Worm (Caenorhabditis elegans): ENCODE measurements around the gene ugt-5.
A peak's percentile ranks its signal among the peaks of the same experiment; 100 is the strongest.

ugt-5 gene

DNA sequence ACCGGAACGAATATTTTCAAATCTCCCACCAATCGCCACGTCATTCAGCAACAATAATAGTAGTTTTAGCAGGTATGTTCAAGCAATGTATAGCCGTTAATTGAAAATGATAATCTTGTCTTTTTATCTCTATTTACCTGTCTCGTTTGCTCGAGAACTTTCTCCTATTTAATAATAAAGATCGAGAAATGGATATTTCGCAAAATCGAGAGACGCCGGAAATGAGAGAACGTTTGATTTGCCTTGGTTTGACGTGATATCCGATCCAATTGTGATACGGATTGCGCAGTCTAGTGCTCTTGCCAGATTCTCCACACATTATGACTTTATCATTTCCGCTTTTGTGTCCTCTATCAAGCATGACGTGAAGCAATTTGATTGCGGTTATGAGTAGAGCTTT lies 18.9 kb downstream of the ugt-5 start:
- no peak for TF ChIP-seq hlh-15 (tag; optimal IDR thresholded peaks at IDR 0.05)
- TF ChIP-seq F13H6.1 (tag; optimal IDR thresholded peaks at IDR 0.05): no peak
- TF ChIP-seq hlh-6 (tag; optimal IDR thresholded peaks at IDR 0.05): no peak
- no peak for TF ChIP-seq pqm-1 (tag; optimal IDR thresholded peaks at IDR 0.05)
- TF ChIP-seq sox-4 (tag; optimal IDR thresholded peaks at IDR 0.05): no peak
- no peak for TF ChIP-seq ceh-22 (tag; optimal IDR thresholded peaks at IDR 0.05)
- TF ChIP-seq pros-1 (tag; optimal IDR thresholded peaks at IDR 0.05): no peak
- no peak for TF ChIP-seq mec-3 (tag; optimal IDR thresholded peaks at IDR 0.05; ENCODE audit: borderline replicate concordance)
- TF ChIP-seq fkh-6 (tag; optimal IDR thresholded peaks at IDR 0.05): no peak
- TF ChIP-seq C38D4.7 (GFP tag; optimal IDR thresholded peaks at IDR 0.05): no peak
- TF ChIP-seq ahr-1 (tag; optimal IDR thresholded peaks at IDR 0.05): no peak
- no peak for TF ChIP-seq odd-2 (tag; optimal IDR thresholded peaks at IDR 0.05)
- TF ChIP-seq T23F11.4 (GFP tag; optimal IDR thresholded peaks at IDR 0.05): no peak
- TF ChIP-seq syd-9 (tag; optimal IDR thresholded peaks at IDR 0.05): no peak
- TF ChIP-seq Y22D7AL.16 (tag; optimal IDR thresholded peaks at IDR 0.05): no peak

- TF ChIP-seq pros-1 (tag; optimal IDR thresholded peaks at IDR 0.05): no peak
- no peak for TF ChIP-seq hlh-6 (tag; optimal IDR thresholded peaks at IDR 0.05)
- no peak for TF ChIP-seq fkh-10 (GFP tag; optimal IDR thresholded peaks at IDR 0.05)
- no peak for TF ChIP-seq C08G9.2 (tag; optimal IDR thresholded peaks at IDR 0.05)
- TF ChIP-seq nfya-1 (tag; optimal IDR thresholded peaks at IDR 0.05): no peak
- TF ChIP-seq ceh-9 (tag; optimal IDR thresholded peaks at IDR 0.05): no peak
- TF ChIP-seq pha-2 (tag; optimal IDR thresholded peaks at IDR 0.05): no peak
Measured at ce11 chrV:12773222-12773621, 19.5 kb downstream of the ugt-5 start, which contains the start of gene ZC455.1. ZC455.1 (plus strand) TSS chrV:12773522.

DNA sequence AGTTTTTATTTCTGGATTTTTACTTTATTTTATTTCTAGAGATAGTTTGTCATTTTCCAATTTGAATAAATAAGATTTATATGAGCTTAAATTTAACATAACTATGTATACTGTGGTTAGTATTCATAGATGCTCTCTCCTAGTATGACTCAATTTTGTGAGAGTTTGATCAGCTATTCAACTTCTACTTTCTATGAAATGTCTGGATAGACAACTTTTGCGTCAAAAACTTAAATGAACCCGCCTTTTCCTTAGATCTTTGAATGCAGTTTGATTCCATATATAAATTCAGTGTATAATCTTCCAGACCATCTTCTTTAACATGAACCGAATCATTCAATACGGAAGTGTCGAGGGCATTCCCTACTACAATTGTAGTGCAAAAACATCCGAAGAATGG lies 23.8 kb downstream of the ugt-5 start, which contains the start of gene srt-43:
Gene srt-43 (plus strand): TSS at position 301 of the 400 bp plus-strand sequence.
- no peak for TF ChIP-seq npax-4 (tag; optimal IDR thresholded peaks at IDR 0.05)
- TF ChIP-seq eyg-1 (tag; optimal IDR thresholded peaks at IDR 0.05): no peak
- no peak for TF ChIP-seq hlh-13 (GFP tag; optimal IDR thresholded peaks at IDR 0.05)
- TF ChIP-seq zip-5 (tag; optimal IDR thresholded peaks at IDR 0.05): no peak
- TF ChIP-seq K09A11.1 (tag; optimal IDR thresholded peaks at IDR 0.05; ENCODE audit: insufficient read depth): no peak
- no peak for TF ChIP-seq sox-2 (GFP tag; IDR thresholded peaks at IDR 0.05)
- no peak for TF ChIP-seq C08G9.2 (tag; optimal IDR thresholded peaks at IDR 0.05)
- no peak for TF ChIP-seq lin-11 (tag; optimal IDR thresholded peaks at IDR 0.05)
- TF ChIP-seq hlh-15 (tag; optimal IDR thresholded peaks at IDR 0.05): no peak

ce11 chrV:12763291-12763995 lies 29.3 kb downstream of the ugt-5 start, which contains the start of the genes abcf-1 and scc-3:
abcf-1 (minus strand) TSS chrV:12763375.
scc-3 (plus strand) TSS chrV:12763945.
- TF ChIP-seq ceh-2 (tag; optimal IDR thresholded peaks at IDR 0.05): no peak
- peak; percentile 11 for TF ChIP-seq nfya-1 (tag; optimal IDR thresholded peaks at IDR 0.05)

- TF ChIP-seq ceh-14 (tag; optimal IDR thresholded peaks at IDR 0.05): no peak
- TF ChIP-seq hlh-30 (tag; optimal IDR thresholded peaks at IDR 0.05; ENCODE audit: insufficient read depth): no peak
- TF ChIP-seq npax-4 (tag; optimal IDR thresholded peaks at IDR 0.05): no peak
- no peak for TF ChIP-seq unc-86 (tag; optimal IDR thresholded peaks at IDR 0.05)
- no peak for TF ChIP-seq elt-2 (tag; optimal IDR thresholded peaks at IDR 0.05)
- TF ChIP-seq odd-2 (tag; optimal IDR thresholded peaks at IDR 0.05): no peak
- TF ChIP-seq ceh-34 (tag; optimal IDR thresholded peaks at IDR 0.05): no peak
- no peak for TF ChIP-seq hlh-8 (tag; optimal IDR thresholded peaks at IDR 0.05)
- no peak for TF ChIP-seq syd-9 (tag; optimal IDR thresholded peaks at IDR 0.05)
- no peak for TF ChIP-seq fkh-6 (tag; optimal IDR thresholded peaks at IDR 0.05)
- TF ChIP-seq ceh-24 (tag; optimal IDR thresholded peaks at IDR 0.05): no peak
- TF ChIP-seq nfya-1 (tag; optimal IDR thresholded peaks at IDR 0.05): no peak
- no peak for TF ChIP-seq C38D4.7 (GFP tag; optimal IDR thresholded peaks at IDR 0.05)
- TF ChIP-seq F13H6.1 (tag; optimal IDR thresholded peaks at IDR 0.05): no peak
- no peak for TF ChIP-seq madf-2 (tag; optimal IDR thresholded peaks at IDR 0.05)
- no peak for TF ChIP-seq ceh-45 (GFP tag; IDR thresholded peaks at IDR 0.05)
- TF ChIP-seq eyg-1 (tag; optimal IDR thresholded peaks at IDR 0.05): no peak
- no peak for TF ChIP-seq gmeb-2 (tag; optimal IDR thresholded peaks at IDR 0.05)
- TF ChIP-seq ceh-48 (tag; optimal IDR thresholded peaks at IDR 0.05): no peak
Measured at ce11 chrV:12760913-12761312, 31.9 kb downstream of the ugt-5 start, which contains the start of gene F18E2.15. F18E2.15 (minus strand) TSS chrV:12761013.

Data from whole organism, late embryonic.